In the genomic region with DNA sequence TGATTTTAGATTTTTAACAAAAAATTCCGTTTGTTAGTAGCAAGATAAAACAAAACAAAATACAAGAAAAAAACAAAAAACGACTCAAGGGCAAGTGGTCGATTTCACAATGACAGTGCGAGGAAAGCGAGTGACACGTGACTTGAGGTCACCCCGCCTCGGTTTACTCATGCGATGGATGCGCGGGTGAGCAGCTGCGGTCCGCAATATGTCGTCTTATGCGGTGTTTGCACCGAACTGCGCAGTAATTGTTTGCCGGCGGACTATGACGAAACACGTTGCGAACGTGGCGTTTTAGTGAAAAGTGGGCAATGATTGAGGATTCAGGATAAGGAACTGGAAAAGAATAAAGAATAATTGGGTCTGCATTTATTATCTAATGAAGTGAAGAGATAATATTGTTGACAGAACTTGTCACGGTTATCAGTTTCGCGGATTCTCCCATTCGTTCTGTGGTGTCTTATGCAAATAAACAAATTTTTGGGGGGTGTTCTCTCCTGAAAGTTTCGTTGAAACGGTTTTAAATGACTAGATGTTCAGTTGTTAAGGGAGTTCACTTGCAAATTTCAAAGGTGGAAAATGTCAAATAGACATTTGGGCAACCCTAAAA, we compare ENCODE assay signal across 1 worm cellular context.
TF ChIP-seq lines count a peak whose summit lies in the region.

No protein-coding gene starts in this region.

TF ChIP-seq in whole organism, L1 larva, 84 proteins besides CTCF, POLR2A, EP300 and RAD21 (continued from another document):
- peak; percentile 80 for TF ChIP-seq xbp-1 (tag; optimal IDR thresholded peaks at IDR 0.05; lab: Kevin White, UChicago)
- peak; percentile 38 for TF ChIP-seq C04F5.9 (tag; optimal IDR thresholded peaks at IDR 0.05; lab: Kevin White, UChicago)
- TF ChIP-seq lin-13 (GFP tag; optimal IDR thresholded peaks at IDR 0.05; lab: Kevin White, UChicago): peak; percentile 82
- TF ChIP-seq nhr-20 (tag; optimal IDR thresholded peaks at IDR 0.05; lab: Kevin White, UChicago): peak; percentile 91
- TF ChIP-seq pax-3 (tag; optimal IDR thresholded peaks at IDR 0.05; lab: Kevin White, UChicago): peak; percentile 43
- TF ChIP-seq nhr-11 (tag; optimal IDR thresholded peaks at IDR 0.05; lab: Kevin White, UChicago): no peak
- peak; percentile 83 for TF ChIP-seq swsn-7 (tag; optimal IDR thresholded peaks at IDR 0.05; lab: Kevin White, UChicago)
- TF ChIP-seq nhr-85 (tag; lab: Kevin White, UChicago): peak; percentile 96
- TF ChIP-seq F16B12.6 (tag; optimal IDR thresholded peaks at IDR 0.05; lab: Kevin White, UChicago): peak; percentile 96
- peak in 1 of 6 experiments; percentile 50 for TF ChIP-seq elt-3 (tag; optimal IDR thresholded peaks at IDR 0.05; lab: Kevin White, UChicago)
TF ChIP-seq in whole organism, L1 larva: peak in this region for 51.
